Worm (Caenorhabditis elegans) whole organism, early embryonic: Measurements from ENCODE around the gene srx-29.
"Not testable (repeated sequence)": the region's sequence is repeated elsewhere in the genome, so short reads cannot be mapped to it uniquely, and the experiment has no call there.

ENCODE experiments used
- B0310.2 ChIP-seq: sonication (generic microtip); optimal IDR thresholded peaks from 2 replicates; lab custom pipeline; 2016; ENCODE audit warnings: mild to moderate bottlenecking, missing genetic modification characterization, missing compliant biosample characterization
- F13C5.2 ChIP-seq: sonication (generic microtip); optimal IDR thresholded peaks from 2 replicates; lab custom pipeline; 2017; ENCODE audit warnings: mild to moderate bottlenecking, missing genetic modification characterization, inconsistent platforms, missing compliant biosample characterization
- ama-1 ChIP-seq: fragments of 150-350 bp; optimal IDR thresholded peaks from 2 replicates; lab custom pipeline; 2014
- ceh-13 ChIP-seq: fragments of 200-800 bp; sonication (Bioruptor generic); optimal IDR thresholded peaks from 2 replicates; lab custom pipeline; 2018; ENCODE audit warnings: mild to moderate bottlenecking, missing genetic modification characterization, missing compliant biosample characterization
- ceh-36 ChIP-seq: sonication (generic microtip); optimal IDR thresholded peaks from 2 replicates; lab custom pipeline; 2016; ENCODE audit warnings: missing genetic modification characterization, inconsistent platforms, missing compliant biosample characterization
- ets-7 ChIP-seq: sonication (generic microtip); optimal IDR thresholded peaks from 2 replicates; lab custom pipeline; 2016; ENCODE audit warnings: missing genotype, missing genetic modification characterization, missing compliant biosample characterization
- flt-1 ChIP-seq: fragments of 200-800 bp; sonication (Bioruptor generic); IDR thresholded peaks from 2 replicates; pipeline ENCODE4 v1.3.6; 2022; ENCODE audit warnings: missing genetic modification characterization, missing compliant biosample characterization
- hmbx-1 ChIP-seq: sonication (generic microtip); optimal IDR thresholded peaks from 2 replicates; lab custom pipeline; 2016; ENCODE audit warnings: mild to moderate bottlenecking, missing genetic modification characterization, missing compliant biosample characterization
- hnd-1 ChIP-seq: sonication (generic microtip); optimal IDR thresholded peaks from 2 replicates; lab custom pipeline; 2016; ENCODE audit warnings: missing genetic modification characterization, missing compliant biosample characterization
- pes-1 ChIP-seq: fragments of 200-800 bp; sonication (Bioruptor generic); IDR thresholded peaks from 2 replicates; pipeline ENCODE4 v1.3.6; 2022; ENCODE audit warnings: missing genetic modification reagents, missing genetic modification characterization, missing compliant biosample characterization
- scrt-1 ChIP-seq: fragments of 200-800 bp; sonication (Bioruptor generic); IDR thresholded peaks from 2 replicates; pipeline ENCODE4 v1.3.6; 2022; ENCODE audit warnings: missing genetic modification characterization, missing compliant biosample characterization
- sea-1 ChIP-seq: fragments of 200-800 bp; sonication (Bioruptor generic); conservative IDR thresholded peaks from 2 replicates; pipeline ENCODE4 v1.3.6; 2022; ENCODE audit warnings: missing genetic modification characterization, missing compliant biosample characterization
- tbx-11 ChIP-seq: fragments of 200-800 bp; sonication (Bioruptor generic); IDR thresholded peaks from 2 replicates; pipeline ENCODE4 v1.3.6; 2022; ENCODE audit warnings: missing genetic modification characterization, missing compliant biosample characterization
- tbx-37 ChIP-seq: fragments of 200-800 bp; sonication (Bioruptor generic); conservative IDR thresholded peaks from 2 replicates; pipeline ENCODE4 v1.3.6; 2022; ENCODE audit warnings: missing genetic modification reagents, missing genetic modification characterization, missing compliant biosample characterization
- tra-4 ChIP-seq: sonication (generic microtip); optimal IDR thresholded peaks from 2 replicates; lab custom pipeline; 2017; ENCODE audit warnings: missing genetic modification characterization, missing compliant biosample characterization

Gene srx-29

ce11 chrV:15673707-15674106 lies 24.3 kb downstream of the srx-29 start, which contains the start of gene nhr-51:
Gene nhr-51 (plus strand): TSS chrV:15674007.
- no peak for TF ChIP-seq ets-7 (tag; lab: Kevin White, UChicago)
- no peak for TF ChIP-seq pes-1 (GFP tag; lab: Robert Waterston, UW)
- no peak for TF ChIP-seq sea-1 (GFP tag; lab: Robert Waterston, UW)
- no peak for TF ChIP-seq ama-1 (lab: Kevin White, UChicago)
- no peak for TF ChIP-seq hnd-1 (tag; lab: Kevin White, UChicago)
- TF ChIP-seq B0310.2: no peak

ce11 chrV:15670139-15670538 lies 27.9 kb downstream of the srx-29 start, which contains the start of gene K06B4.15:
Gene K06B4.15 (plus strand): TSS chrV:15670439.
- TF ChIP-seq hmbx-1; tbx-11 (GFP tag; lab: Robert Waterston, UW); ceh-13 (GFP tag; lab: Kevin White, UChicago): not testable (repeated sequence)

- TF ChIP-seq B0310.2 (no peak), ets-7 (tag; lab: Kevin White, UChicago) (no peak), pes-1 (GFP tag; lab: Robert Waterston, UW) (no peak), hmbx-1 (no peak), hnd-1 (tag; lab: Kevin White, UChicago) (no peak), ceh-36 (tag; lab: Kevin White, UChicago) (no peak), tra-4 (tag; lab: Kevin White, UChicago) (no peak)
Measured at ce11 chrV:15668870-15669269, 29.1 kb downstream of the srx-29 start, which contains the start of gene K06B4.4. Gene K06B4.4 (plus strand): TSS chrV:15669170.

ce11 chrV:15668200-15668599 lies 29.8 kb downstream of the srx-29 start, which contains the start of gene F53E4.1:
Gene F53E4.1 (minus strand): TSS chrV:15668300.
- not testable (repeated sequence) for TF ChIP-seq ceh-36, F13C5.2, ets-7 (tag; lab: Kevin White, UChicago)

- no peak for TF ChIP-seq ceh-13 (GFP tag; lab: Kevin White, UChicago)
- no peak for TF ChIP-seq hmbx-1
- TF ChIP-seq ama-1 (lab: Kevin White, UChicago): no peak
- no peak for TF ChIP-seq pes-1 (GFP tag; lab: Robert Waterston, UW)
- no peak for TF ChIP-seq flt-1 (GFP tag; lab: Robert Waterston, UW)
- TF ChIP-seq tbx-11 (GFP tag; lab: Robert Waterston, UW): no peak
- TF ChIP-seq scrt-1 (GFP tag; lab: Robert Waterston, UW): no peak
- no peak for TF ChIP-seq F13C5.2 (tag; lab: Kevin White, UChicago)
- no peak for TF ChIP-seq tra-4 (tag; lab: Kevin White, UChicago)
- TF ChIP-seq ets-7 (tag; lab: Kevin White, UChicago): no peak
Measured at ce11 chrV:15666718-15667117, 31.3 kb downstream of the srx-29 start.

- TF ChIP-seq ceh-36 (tag; lab: Kevin White, UChicago) (peak; percentile 3), tra-4 (tag; lab: Kevin White, UChicago) (no peak)
Measured at ce11 chrV:15664053-15664661, 33.8 kb downstream of the srx-29 start.

- TF ChIP-seq ama-1 (lab: Kevin White, UChicago) (no peak), F13C5.2 (tag; lab: Kevin White, UChicago) (no peak), flt-1 (GFP tag; lab: Robert Waterston, UW) (no peak), ets-7 (tag; lab: Kevin White, UChicago) (no peak), tbx-37 (GFP tag; lab: Robert Waterston, UW) (no peak), hmbx-1 (no peak), pes-1 (GFP tag; lab: Robert Waterston, UW) (no peak)
Measured at ce11 chrV:15661580-15661979, 36.4 kb downstream of the srx-29 start.

ce11 chrV:15661003-15661402 lies 37.0 kb downstream of the srx-29 start:
- TF ChIP-seq F13C5.2 (tag; lab: Kevin White, UChicago): no peak

- TF ChIP-seq tra-4 (tag; lab: Kevin White, UChicago): no peak
- TF ChIP-seq tbx-11 (GFP tag; lab: Robert Waterston, UW): no peak
- no peak for TF ChIP-seq pes-1 (GFP tag; lab: Robert Waterston, UW)
- no peak for TF ChIP-seq ama-1 (lab: Kevin White, UChicago)
- TF ChIP-seq ceh-13 (GFP tag; lab: Kevin White, UChicago): no peak
Measured at ce11 chrV:15658262-15659060, 39.5 kb downstream of the srx-29 start.
